Worm (Caenorhabditis elegans): Measurements from ENCODE around the gene gly-13.

- TF ChIP-seq skn-1 (tag; optimal IDR thresholded peaks at IDR 0.05), result no peak
- TF ChIP-seq nhr-6 (tag; optimal IDR thresholded peaks at IDR 0.05), result no peak
- TF ChIP-seq elt-1 (tag; optimal IDR thresholded peaks at IDR 0.05), result no peak
- TF ChIP-seq unc-39 (tag; optimal IDR thresholded peaks at IDR 0.05), result no peak
- no peak for TF ChIP-seq mab-5 (tag; optimal IDR thresholded peaks at IDR 0.05)
Measured at ce11 chrX:9319080-9319479, 22.7 kb upstream of the gly-13 start, which contains the start of gene npr-7.

Data from whole organism, L2 larva.